Fruit fly (Drosophila melanogaster) whole organism, prepupa: ENCODE measurements around the gene CG12523.

Experiments
- Blimp-1 ChIP-seq: fragments of 200-800 bp; sonication (Bioruptor generic); optimal IDR thresholded peaks from 3 replicates; lab custom pipeline; 2017; ENCODE audit warnings: missing biosample characterization, missing genetic modification characterization, mild to moderate bottlenecking, moderate library complexity, missing genetic modification reagents
- CG10631 ChIP-seq: fragments of 200-800 bp; sonication (Bioruptor generic); optimal IDR thresholded peaks from 2 replicates; lab custom pipeline; 2016; ENCODE audit warnings: missing biosample characterization, missing genetic modification characterization
- CG10669 ChIP-seq: fragments of 200-800 bp; sonication (Bioruptor generic); optimal IDR thresholded peaks from 3 replicates; lab custom pipeline; 2018; ENCODE audit warnings: missing biosample characterization, mild to moderate bottlenecking, missing genetic modification characterization, moderate library complexity
- CG11762 ChIP-seq: fragments of 200-800 bp; sonication (Bioruptor generic); optimal IDR thresholded peaks from 3 replicates; lab custom pipeline; 2016; ENCODE audit warnings: missing biosample characterization, missing genetic modification characterization; ENCODE audit not compliant: insufficient read depth
- CG11902 ChIP-seq: fragments of 200-800 bp; sonication (Bioruptor generic); optimal IDR thresholded peaks from 3 replicates; lab custom pipeline; 2016; ENCODE audit warnings: missing biosample characterization, missing genetic modification characterization
- CG1621 ChIP-seq: fragments of 200-800 bp; sonication (Bioruptor generic); optimal IDR thresholded peaks from 3 replicates; lab custom pipeline; 2018; ENCODE audit warnings: missing biosample characterization, mild to moderate bottlenecking, missing genetic modification characterization
- CG16779 ChIP-seq: fragments of 200-800 bp; sonication (Bioruptor generic); optimal IDR thresholded peaks from 3 replicates; lab custom pipeline; 2017; ENCODE audit warnings: missing biosample characterization, mild to moderate bottlenecking, missing genetic modification characterization
- CG3032 ChIP-seq: fragments of 200-800 bp; optimal IDR thresholded peaks from 2 replicates; lab custom pipeline; 2019; ENCODE audit warnings: missing biosample characterization, mild to moderate bottlenecking, missing genetic modification characterization, moderate library complexity
- CG31627 ChIP-seq: fragments of 200-800 bp; sonication (Bioruptor generic); optimal IDR thresholded peaks from 3 replicates; lab custom pipeline; 2016; ENCODE audit warnings: missing biosample characterization, missing genetic modification characterization
- CG32006 ChIP-seq: fragments of 200-800 bp; sonication (Bioruptor generic); optimal IDR thresholded peaks from 3 replicates; lab custom pipeline; 2017; ENCODE audit warnings: missing biosample characterization, mild to moderate bottlenecking, missing genetic modification characterization
- CG34406 ChIP-seq: fragments of 200-800 bp; sonication (Bioruptor generic); optimal IDR thresholded peaks from 3 replicates; lab custom pipeline; 2016; ENCODE audit warnings: missing biosample characterization, missing genetic modification characterization
- CG3919 ChIP-seq: fragments of 200-800 bp; sonication (Bioruptor generic); optimal IDR thresholded peaks from 3 replicates; lab custom pipeline; 2016; ENCODE audit warnings: missing biosample characterization, missing genetic modification characterization
- CG4318 ChIP-seq: fragments of 200-800 bp; sonication (Bioruptor generic); optimal IDR thresholded peaks from 3 replicates; lab custom pipeline; 2017; ENCODE audit warnings: missing biosample characterization, mild to moderate bottlenecking, missing genetic modification characterization
- CG6163 ChIP-seq: fragments of 200-800 bp; sonication (Bioruptor generic); IDR thresholded peaks from 3 replicates; pipeline ENCODE4 v1.3.6; 2022; ENCODE audit warnings: missing biosample characterization, missing genetic modification characterization
- CG6276 ChIP-seq: fragments of 200-800 bp; sonication (Bioruptor generic); optimal IDR thresholded peaks from 2 replicates; lab custom pipeline; 2017; ENCODE audit warnings: missing biosample characterization, mild to moderate bottlenecking, missing genetic modification characterization
- CG6792 ChIP-seq: fragments of 200-800 bp; sonication (Bioruptor generic); optimal IDR thresholded peaks from 3 replicates; lab custom pipeline; 2016; ENCODE audit warnings: missing biosample characterization, missing genetic modification characterization
- CG6808 ChIP-seq: fragments of 200-800 bp; sonication (Bioruptor generic); optimal IDR thresholded peaks from 3 replicates; lab custom pipeline; 2017; ENCODE audit warnings: missing biosample characterization, missing genetic modification characterization, mild to moderate bottlenecking, moderate library complexity, missing genetic modification reagents
- CG6854 ChIP-seq: fragments of 200-800 bp; sonication (Bioruptor generic); optimal IDR thresholded peaks from 2 replicates; lab custom pipeline; 2017; ENCODE audit warnings: missing biosample characterization, mild to moderate bottlenecking, missing genetic modification characterization
- CG7368 ChIP-seq: fragments of 200-800 bp; sonication (Bioruptor generic); optimal IDR thresholded peaks from 3 replicates; lab custom pipeline; 2016; ENCODE audit warnings: missing biosample characterization, missing genetic modification characterization
- CG8119 ChIP-seq: fragments of 200-800 bp; sonication (Bioruptor generic); IDR thresholded peaks from 3 replicates; pipeline ENCODE4 v1.3.6; 2022; ENCODE audit warnings: missing biosample characterization, missing genetic modification characterization
- CG8319 ChIP-seq: fragments of 200-800 bp; sonication (Bioruptor generic); optimal IDR thresholded peaks from 3 replicates; lab custom pipeline; 2016; ENCODE audit warnings: missing biosample characterization, missing genetic modification characterization
- CG8632 ChIP-seq: fragments of 200-800 bp; sonication (Bioruptor generic); optimal IDR thresholded peaks from 3 replicates; lab custom pipeline; 2016; ENCODE audit warnings: missing biosample characterization, missing genetic modification characterization
- CG9139 ChIP-seq: fragments of 200-800 bp; sonication (Bioruptor generic); optimal IDR thresholded peaks from 3 replicates; lab custom pipeline; 2017; ENCODE audit warnings: missing biosample characterization, mild to moderate bottlenecking, missing genetic modification characterization
- Eip78C ChIP-seq: fragments of 200-800 bp; sonication (Bioruptor generic); peaks from one replicate; lab custom pipeline; 2016; ENCODE audit warnings: missing biosample characterization, missing genetic modification characterization
- Eip93F ChIP-seq: fragments of 200-800 bp; sonication (Bioruptor generic); optimal IDR thresholded peaks from 2 replicates; lab custom pipeline; 2016; ENCODE audit warnings: missing biosample characterization, mild to moderate bottlenecking, missing genetic modification characterization
- Ets21C ChIP-seq: fragments of 200-800 bp; sonication (Bioruptor generic); optimal IDR thresholded peaks from 3 replicates; lab custom pipeline; 2016; ENCODE audit warnings: missing biosample characterization, missing genetic modification characterization
- Ets96B ChIP-seq: fragments of 200-800 bp; optimal IDR thresholded peaks from 2 replicates; lab custom pipeline; 2019; ENCODE audit warnings: missing biosample characterization, mild to moderate bottlenecking, missing genetic modification characterization, moderate library complexity
- Gug ChIP-seq: fragments of 200-800 bp; sonication (Bioruptor generic); IDR thresholded peaks from 2 replicates; pipeline ENCODE4 v1.3.6; 2022; ENCODE audit warnings: missing biosample characterization, missing genetic modification characterization
- Hr38 ChIP-seq: sonication (Bioruptor generic); optimal IDR thresholded peaks from 2 replicates; lab custom pipeline; 2016; ENCODE audit warnings: missing biosample characterization, missing genetic modification characterization
- Hr39 ChIP-seq: fragments of 200-800 bp; sonication (Bioruptor generic); optimal IDR thresholded peaks from 2 replicates; lab custom pipeline; 2016; ENCODE audit warnings: missing biosample characterization, missing genetic modification characterization
- Hr4 ChIP-seq: fragments of 200-800 bp; sonication (Bioruptor generic); optimal IDR thresholded peaks from 3 replicates; lab custom pipeline; 2016; ENCODE audit warnings: missing biosample characterization, missing genetic modification characterization
- Lpt ChIP-seq: fragments of 200-800 bp; sonication (Bioruptor generic); optimal IDR thresholded peaks from 3 replicates; lab custom pipeline; 2016; ENCODE audit warnings: missing biosample characterization, missing genetic modification characterization
- Met ChIP-seq: fragments of 200-800 bp; sonication (Bioruptor generic); optimal IDR thresholded peaks from 3 replicates; lab custom pipeline; 2016; ENCODE audit warnings: missing biosample characterization, missing genetic modification characterization
- OdsH ChIP-seq: fragments of 200-800 bp; sonication (Bioruptor generic); optimal IDR thresholded peaks from 3 replicates; lab custom pipeline; 2016; ENCODE audit warnings: missing biosample characterization, missing genetic modification characterization
- Sox102F ChIP-seq: fragments of 200-800 bp; sonication (Bioruptor generic); optimal IDR thresholded peaks from 2 replicates; lab custom pipeline; 2016; ENCODE audit warnings: missing biosample characterization, mild to moderate bottlenecking, missing genetic modification characterization
- Sox15 ChIP-seq: fragments of 200-800 bp; sonication (Bioruptor generic); optimal IDR thresholded peaks from 3 replicates; lab custom pipeline; 2016; ENCODE audit warnings: missing biosample characterization, missing genetic modification characterization
- achi ChIP-seq: fragments of 200-800 bp; sonication (Bioruptor generic); optimal IDR thresholded peaks from 3 replicates; lab custom pipeline; 2016; ENCODE audit warnings: missing biosample characterization, missing genetic modification characterization
- acj6 ChIP-seq: fragments of 200-800 bp; sonication (Bioruptor generic); optimal IDR thresholded peaks from 3 replicates; lab custom pipeline; 2016; ENCODE audit warnings: missing biosample characterization, missing genetic modification characterization
- dac ChIP-seq: fragments of 200-800 bp; sonication (Bioruptor generic); optimal IDR thresholded peaks from 2 replicates; lab custom pipeline; 2017; ENCODE audit warnings: missing biosample characterization, mild to moderate bottlenecking, missing genetic modification characterization
- eg ChIP-seq: fragments of 200-800 bp; sonication (Bioruptor generic); IDR thresholded peaks from 3 replicates; pipeline ENCODE4 v1.3.6; 2022; ENCODE audit warnings: missing biosample characterization, missing genetic modification characterization
- esn ChIP-seq: fragments of 200-800 bp; sonication (Bioruptor generic); optimal IDR thresholded peaks from 2 replicates; lab custom pipeline; 2016; ENCODE audit warnings: missing biosample characterization, mild to moderate bottlenecking, missing genetic modification characterization, moderate library complexity
- fd59A ChIP-seq: fragments of 200-800 bp; sonication (Bioruptor generic); optimal IDR thresholded peaks from 2 replicates; lab custom pipeline; 2017; ENCODE audit warnings: missing biosample characterization, mild to moderate bottlenecking, missing genetic modification characterization, missing genetic modification reagents
- fkh ChIP-seq: fragments of 200-800 bp; sonication (Bioruptor generic); optimal IDR thresholded peaks from 3 replicates; lab custom pipeline; 2017; ENCODE audit warnings: missing biosample characterization, mild to moderate bottlenecking, missing genetic modification characterization, moderate library complexity
- lz ChIP-seq: fragments of 200-800 bp; sonication (Bioruptor generic); optimal IDR thresholded peaks from 3 replicates; lab custom pipeline; 2016; ENCODE audit warnings: missing biosample characterization, missing genetic modification characterization
- net ChIP-seq: fragments of 200-800 bp; sonication (Bioruptor generic); optimal IDR thresholded peaks from 3 replicates; lab custom pipeline; 2016; ENCODE audit warnings: missing biosample characterization, missing genetic modification characterization
- pdm3 ChIP-seq: fragments of 200-800 bp; sonication (Bioruptor generic); optimal IDR thresholded peaks from 3 replicates; lab custom pipeline; 2016; ENCODE audit warnings: missing biosample characterization, missing genetic modification characterization
- salr ChIP-seq, 2 experiments: fragments of 200-800 bp; sonication (Bioruptor generic); optimal IDR thresholded peaks; 3 replicates each; lab custom pipeline; 2016 to 2018; ENCODE audit warnings: missing biosample characterization in 2 of 2, missing genetic modification characterization in 2 of 2, mild to moderate bottlenecking in 1 of 2
- spab ChIP-seq: fragments of 200-800 bp; sonication (Bioruptor generic); optimal IDR thresholded peaks from 2 replicates; lab custom pipeline; 2017; ENCODE audit warnings: missing biosample characterization, mild to moderate bottlenecking, missing genetic modification characterization, missing genetic modification reagents
- svp ChIP-seq: fragments of 200-800 bp; sonication (Bioruptor generic); peaks from one replicate; lab custom pipeline; 2016; ENCODE audit warnings: missing biosample characterization, missing genetic modification characterization
- vri ChIP-seq: fragments of 200-800 bp; sonication (Bioruptor generic); optimal IDR thresholded peaks from 3 replicates; lab custom pipeline; 2016; ENCODE audit warnings: missing biosample characterization, mild to moderate bottlenecking, missing genetic modification characterization

The CG12523 gene

dm6 chr3L:10767181-10768095 lies 33.6 kb upstream of the CG12523 start:
- TF ChIP-seq CG8119, result peak; percentile 79
- peak; percentile 76 for TF ChIP-seq CG4318 (GFP tag; lab: Kevin White, UChicago)
- TF ChIP-seq fkh (GFP tag; lab: Kevin White, UChicago), result no peak
- peak; percentile 65 for TF ChIP-seq CG3919 (GFP tag; lab: Kevin White, UChicago)
- TF ChIP-seq Hr39, result no peak
- peak; percentile 16 for TF ChIP-seq CG16779 (tag; lab: Kevin White, UChicago)
- TF ChIP-seq CG6808 (GFP tag; lab: Kevin White, UChicago), result peak; percentile 41
- TF ChIP-seq spab, result no peak
- TF ChIP-seq CG7368 (GFP tag; lab: Kevin White, UChicago), result no peak
- peak; percentile 41 for TF ChIP-seq CG10669 (GFP tag; lab: Kevin White, UChicago)
- TF ChIP-seq achi (GFP tag; lab: Kevin White, UChicago), result peak; percentile 29
- peak; percentile 72 for TF ChIP-seq CG6276 (GFP tag; lab: Kevin White, UChicago)
- TF ChIP-seq CG9139 (GFP tag; lab: Kevin White, UChicago), result peak; percentile 18
- TF ChIP-seq esn, result peak; percentile 27
- peak; percentile 16 for TF ChIP-seq fd59A (GFP tag; lab: Kevin White, UChicago)
- peak in 1 of 2 experiments; percentile 64 for TF ChIP-seq salr (GFP tag; optimal IDR thresholded peaks at IDR 0.05; lab: Kevin White, UChicago)
- peak; percentile 55 for TF ChIP-seq Hr4
- TF ChIP-seq Met, result no peak
- no peak for TF ChIP-seq CG1621 (tag; lab: Kevin White, UChicago)
- peak; percentile 8 for TF ChIP-seq CG8632 (GFP tag; lab: Kevin White, UChicago)
- TF ChIP-seq lz (GFP tag; lab: Kevin White, UChicago), result no peak
- TF ChIP-seq OdsH, result peak; percentile 38
- no peak for TF ChIP-seq CG8319 (GFP tag; lab: Kevin White, UChicago)
- peak; percentile 62 for TF ChIP-seq CG3032 (tag; lab: Kevin White, UChicago)
- TF ChIP-seq CG32006 (GFP tag; lab: Kevin White, UChicago), result peak; percentile 86
- peak; percentile 35 for TF ChIP-seq acj6 (GFP tag; lab: Kevin White, UChicago)
- no peak for TF ChIP-seq Sox15 (GFP tag; lab: Kevin White, UChicago)
- peak; percentile 30 for TF ChIP-seq svp (GFP tag; lab: Kevin White, UChicago)
- peak; percentile 11 for TF ChIP-seq CG6792
- TF ChIP-seq eg, result no peak; the same call in 2 of the 3 replicates
- no peak for TF ChIP-seq Ets21C (GFP tag; lab: Kevin White, UChicago)
- no peak for TF ChIP-seq Sox102F
- TF ChIP-seq vri (GFP tag; lab: Kevin White, UChicago), result no peak
- no peak for TF ChIP-seq pdm3 (GFP tag; lab: Kevin White, UChicago)
- no peak for TF ChIP-seq CG31627 (GFP tag; lab: Kevin White, UChicago)
- peak; percentile 88 for TF ChIP-seq Eip78C (GFP tag; lab: Kevin White, UChicago)
- TF ChIP-seq net, result peak; percentile 9
- TF ChIP-seq CG11902 (GFP tag; lab: Kevin White, UChicago), result no peak
- TF ChIP-seq Ets96B (tag; lab: Kevin White, UChicago), result peak; percentile 65
- no peak for TF ChIP-seq Blimp-1 (GFP tag; lab: Kevin White, UChicago)
- TF ChIP-seq Lpt (GFP tag; lab: Kevin White, UChicago), result peak; percentile 34
- peak; percentile 16 for TF ChIP-seq CG10631 (GFP tag; lab: Kevin White, UChicago)
- TF ChIP-seq CG11762, result no peak
- no peak for TF ChIP-seq CG6854 (GFP tag; lab: Kevin White, UChicago)
- no peak for TF ChIP-seq dac
- TF ChIP-seq Gug, result no peak
- no peak for TF ChIP-seq Hr38
- no peak for TF ChIP-seq Eip93F
- peak; percentile 11 for TF ChIP-seq CG34406 (GFP tag; lab: Kevin White, UChicago)
- TF ChIP-seq CG6163 (GFP tag; lab: Robert Waterston, UW), result peak; percentile 28; the same call in 1 of the 3 replicates
